Worm (Caenorhabditis elegans): ENCODE results near the gene ckk-1.

DNA sequence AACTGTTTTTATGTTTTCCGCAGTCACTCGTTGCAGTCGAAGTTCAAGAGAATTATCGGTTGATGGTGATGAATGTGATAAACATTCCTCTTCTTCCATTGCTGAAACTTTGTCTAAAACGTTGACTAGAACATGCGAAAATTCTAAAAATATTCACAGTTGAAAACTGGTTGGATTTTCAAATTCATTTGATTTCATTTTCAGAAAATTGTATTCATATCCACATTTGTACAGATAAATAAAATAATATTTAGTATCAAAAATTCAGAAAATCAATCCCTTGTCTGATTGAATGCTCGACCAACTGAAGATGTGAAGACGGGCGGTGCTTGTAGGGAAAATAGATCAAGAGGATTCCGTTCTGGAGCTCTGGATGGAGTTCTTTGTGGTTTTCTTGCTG lies 42.5 kb downstream of the ckk-1 start, which contains the start of gene F54E7.9:
- TF ChIP-seq nhr-90 (tag; optimal IDR thresholded peaks at IDR 0.05) (no peak), ceh-58 (GFP tag; IDR thresholded peaks at IDR 0.05) (no peak), C17E4.6 (GFP tag; IDR thresholded peaks at IDR 0.05) (no peak), F49E8.2 (tag; optimal IDR thresholded peaks at IDR 0.05; ENCODE audit: insufficient read depth) (no peak), F33H1.4 (GFP tag; IDR thresholded peaks at IDR 0.05) (no peak), Y56A3A.18 (GFP tag; IDR thresholded peaks at IDR 0.05) (no peak), F23B12.7 (tag; optimal IDR thresholded peaks at IDR 0.05; ENCODE audit: insufficient read depth) (no peak), ceh-91 (GFP tag; IDR thresholded peaks at IDR 0.05) (no peak), tlf-1 (GFP tag; optimal IDR thresholded peaks at IDR 0.05) (no peak), ama-1 (optimal IDR thresholded peaks at IDR 0.05) (no peak), ama-1 (GFP tag; optimal IDR thresholded peaks at IDR 0.05) (no peak)
